Worm (Caenorhabditis elegans) whole organism, L1 larva: Measurements from ENCODE around the gene C45B2.3.

Experiments used
- C16A3.4 ChIP-seq: fragments of 150-350 bp; optimal IDR thresholded peaks from 2 replicates; lab custom pipeline; 2014; ENCODE audit warnings: missing biosample characterization, missing genetic modification characterization
- F16B12.6 ChIP-seq: fragments of 150-350 bp; optimal IDR thresholded peaks from 2 replicates; lab custom pipeline; 2014; ENCODE audit warnings: missing biosample characterization, missing genetic modification characterization
- Y116A8C.19 ChIP-seq: sonication (generic microtip); optimal IDR thresholded peaks from 2 replicates; lab custom pipeline; 2016; ENCODE audit warnings: missing compliant biosample characterization, missing genetic modification characterization, borderline replicate concordance
- alr-1 ChIP-seq: fragments of 200-800 bp; sonication (Bioruptor generic); optimal IDR thresholded peaks from 2 replicates; lab custom pipeline; 2018; ENCODE audit warnings: borderline replicate concordance, mild to moderate bottlenecking, missing genetic modification characterization, missing compliant biosample characterization
- aly-2 ChIP-seq: fragments of 150-350 bp; optimal IDR thresholded peaks from 2 replicates; lab custom pipeline; 2014; ENCODE audit warnings: missing biosample characterization, missing genetic modification characterization
- blmp-1 ChIP-seq: fragments of 150-350 bp; optimal IDR thresholded peaks from 2 replicates; lab custom pipeline; 2014; ENCODE audit warnings: missing biosample characterization, missing genetic modification characterization
- ceh-63 ChIP-seq: fragments of 200-800 bp; sonication (Bioruptor generic); optimal IDR thresholded peaks from 2 replicates; lab custom pipeline; 2018; ENCODE audit warnings: mild to moderate bottlenecking, missing genetic modification characterization, missing compliant biosample characterization
- ceh-88 ChIP-seq: fragments of 200-800 bp; sonication (Bioruptor generic); IDR thresholded peaks from 2 replicates; pipeline ENCODE4 v1.3.6; 2022; ENCODE audit warnings: missing genetic modification characterization, missing compliant biosample characterization
- ces-1 ChIP-seq: fragments of 150-350 bp; optimal IDR thresholded peaks from 2 replicates; lab custom pipeline; 2014; ENCODE audit warnings: missing biosample characterization, missing genetic modification reagents, missing genetic modification characterization
- egl-13 ChIP-seq: sonication (generic microtip); optimal IDR thresholded peaks from 2 replicates; lab custom pipeline; 2016; ENCODE audit warnings: missing genotype, missing genetic modification reagents, missing genetic modification characterization, missing compliant biosample characterization
- elt-2 ChIP-seq: sonication (generic microtip); optimal IDR thresholded peaks from 2 replicates; lab custom pipeline; 2016; ENCODE audit warnings: missing genetic modification characterization, mild to moderate bottlenecking, inconsistent platforms, missing compliant biosample characterization, missing genetic modification reagents
- elt-3 ChIP-seq, 6 experiments: fragments of 150-350 bp in 1 of 6; sonication (generic microtip); optimal IDR thresholded peaks; 2 replicates each; lab custom pipeline; 2017 to 2018; ENCODE audit warnings: missing biosample characterization in 6 of 6, missing genetic modification characterization in 6 of 6, inconsistent platforms in 1 of 6
- fkh-10 ChIP-seq: sonication (generic microtip); optimal IDR thresholded peaks from 2 replicates; lab custom pipeline; 2017; ENCODE audit warnings: missing biosample characterization, missing genetic modification reagents, missing genetic modification characterization
- fkh-4 ChIP-seq: sonication (generic microtip); optimal IDR thresholded peaks from 2 replicates; lab custom pipeline; 2016; ENCODE audit warnings: missing compliant biosample characterization, missing genetic modification characterization, borderline replicate concordance
- fkh-8 ChIP-seq: sonication (generic microtip); optimal IDR thresholded peaks from 2 replicates; lab custom pipeline; 2016; ENCODE audit warnings: mild to moderate bottlenecking, missing genetic modification characterization, missing compliant biosample characterization
- grh-1 ChIP-seq: fragments of 200-800 bp; sonication (Bioruptor generic); IDR thresholded peaks from 2 replicates; pipeline ENCODE4 v1.3.6; 2022; ENCODE audit warnings: missing genetic modification reagents, missing genetic modification characterization, missing compliant biosample characterization
- hpl-2 ChIP-seq: fragments of 150-350 bp; optimal IDR thresholded peaks from 2 replicates; lab custom pipeline; 2014; ENCODE audit warnings: missing biosample characterization, missing genetic modification reagents, missing genetic modification characterization
- irx-1 ChIP-seq: sonication (generic microtip); optimal IDR thresholded peaks from 2 replicates; lab custom pipeline; 2016; ENCODE audit warnings: missing genetic modification characterization, missing compliant biosample characterization
- isw-1 ChIP-seq: fragments of 200-800 bp; sonication (Bioruptor generic); IDR thresholded peaks from 2 replicates; pipeline ENCODE4 v1.3.6; 2022; ENCODE audit warnings: missing genetic modification characterization, missing compliant biosample characterization
- jun-1 ChIP-seq: fragments of 150-350 bp; optimal IDR thresholded peaks from 2 replicates; lab custom pipeline; 2014; ENCODE audit warnings: missing biosample characterization, missing genetic modification reagents, missing genetic modification characterization
- lin-13 ChIP-seq: fragments of 150-350 bp; optimal IDR thresholded peaks from 2 replicates; lab custom pipeline; 2014; ENCODE audit warnings: missing biosample characterization, missing genetic modification reagents, missing genetic modification characterization
- lin-14 ChIP-seq: fragments of 200-800 bp; sonication (Bioruptor generic); optimal IDR thresholded peaks from 2 replicates; lab custom pipeline; 2018; ENCODE audit warnings: mild to moderate bottlenecking, missing genetic modification characterization, moderate library complexity, missing compliant biosample characterization
- lin-39 ChIP-seq: fragments of 150-350 bp; optimal IDR thresholded peaks from 2 replicates; lab custom pipeline; 2014; ENCODE audit warnings: missing biosample characterization, missing genetic modification reagents, missing genetic modification characterization
- lsy-2 ChIP-seq, 2 experiments: fragments of 150-350 bp; optimal IDR thresholded peaks; 2 replicates each; lab custom pipeline; 2014; ENCODE audit warnings: missing biosample characterization in 2 of 2, missing genetic modification characterization in 2 of 2
- mab-9 ChIP-seq: fragments of 200-800 bp; sonication (Bioruptor generic); IDR thresholded peaks from 2 replicates; pipeline ENCODE4 v1.3.6; 2022; ENCODE audit warnings: missing genetic modification reagents, missing genetic modification characterization, missing compliant biosample characterization
- mef-2 ChIP-seq: fragments of 150-350 bp; optimal IDR thresholded peaks from 2 replicates; lab custom pipeline; 2014; ENCODE audit warnings: missing biosample characterization, missing genetic modification characterization
- nhr-12 ChIP-seq: sonication (generic microtip); optimal IDR thresholded peaks from 2 replicates; lab custom pipeline; 2017; ENCODE audit warnings: missing biosample characterization, missing genetic modification characterization
- nhr-47 ChIP-seq: sonication (generic microtip); optimal IDR thresholded peaks from 2 replicates; lab custom pipeline; 2016; ENCODE audit warnings: mild to moderate bottlenecking, missing genetic modification characterization, moderate library complexity, missing compliant biosample characterization
- nhr-71 ChIP-seq: sonication (generic microtip); optimal IDR thresholded peaks from 2 replicates; lab custom pipeline; 2016; ENCODE audit warnings: mild to moderate bottlenecking, missing genetic modification characterization, moderate library complexity, missing compliant biosample characterization
- nhr-77 ChIP-seq: fragments of 150-350 bp; optimal IDR thresholded peaks from 2 replicates; lab custom pipeline; 2014; ENCODE audit warnings: missing biosample characterization, missing genetic modification characterization
- nhr-84 ChIP-seq: sonication (generic microtip); optimal IDR thresholded peaks from 2 replicates; lab custom pipeline; 2017; ENCODE audit warnings: missing biosample characterization, missing genetic modification characterization
- nhr-90 ChIP-seq: sonication (generic microtip); optimal IDR thresholded peaks from 2 replicates; lab custom pipeline; 2016; ENCODE audit warnings: mild to moderate bottlenecking, missing genetic modification characterization, missing compliant biosample characterization; ENCODE audit not compliant: poor library complexity
- rnt-1 ChIP-seq: sonication (generic microtip); optimal IDR thresholded peaks from 2 replicates; lab custom pipeline; 2016; ENCODE audit warnings: mild to moderate bottlenecking, missing genetic modification characterization, moderate library complexity, missing compliant biosample characterization
- skn-1 ChIP-seq: fragments of 150-350 bp; optimal IDR thresholded peaks from 2 replicates; lab custom pipeline; 2014; ENCODE audit warnings: missing biosample characterization, missing genetic modification characterization
- snu-23 ChIP-seq: sonication (generic microtip); optimal IDR thresholded peaks from 2 replicates; lab custom pipeline; 2016; ENCODE audit warnings: missing genetic modification characterization, missing compliant biosample characterization
- sox-4 ChIP-seq: sonication (generic microtip); optimal IDR thresholded peaks from 2 replicates; lab custom pipeline; 2016; ENCODE audit warnings: missing genetic modification characterization, missing compliant biosample characterization
- sptf-1 ChIP-seq: fragments of 150-350 bp; optimal IDR thresholded peaks from 2 replicates; lab custom pipeline; 2014; ENCODE audit warnings: missing biosample characterization, missing genetic modification characterization
- sup-37 ChIP-seq: fragments of 200-800 bp; sonication (Bioruptor generic); optimal IDR thresholded peaks from 2 replicates; lab custom pipeline; 2018; ENCODE audit warnings: mild to moderate bottlenecking, missing genetic modification characterization, missing compliant biosample characterization
- tbx-2 ChIP-seq: sonication (generic microtip); optimal IDR thresholded peaks from 2 replicates; lab custom pipeline; 2016; ENCODE audit warnings: missing genetic modification characterization, missing compliant biosample characterization
- unc-130 ChIP-seq: fragments of 150-350 bp; optimal IDR thresholded peaks from 2 replicates; lab custom pipeline; 2017; ENCODE audit warnings: missing biosample characterization, missing genetic modification characterization, inconsistent platforms
- unc-62 ChIP-seq: fragments of 150-350 bp; optimal IDR thresholded peaks from 2 replicates; lab custom pipeline; 2014; ENCODE audit warnings: missing biosample characterization, missing genetic modification reagents, missing genetic modification characterization
- unc-86 ChIP-seq: sonication (generic microtip); optimal IDR thresholded peaks from 2 replicates; lab custom pipeline; 2016; ENCODE audit warnings: missing genetic modification characterization, missing compliant biosample characterization
- unc-98 ChIP-seq: fragments of 200-800 bp; sonication (Bioruptor generic); IDR thresholded peaks from 2 replicates; pipeline ENCODE4 v1.3.6; 2022; ENCODE audit warnings: missing genetic modification characterization, missing compliant biosample characterization
- vab-15 ChIP-seq: sonication (generic microtip); optimal IDR thresholded peaks from 2 replicates; lab custom pipeline; 2017; ENCODE audit warnings: missing genotype, mild to moderate bottlenecking, missing genetic modification characterization, missing compliant biosample characterization
- xbp-1 ChIP-seq: sonication (generic microtip); optimal IDR thresholded peaks from 2 replicates; lab custom pipeline; 2016; ENCODE audit warnings: missing genetic modification characterization, missing compliant biosample characterization
- zag-1 ChIP-seq: fragments of 150-350 bp; optimal IDR thresholded peaks from 2 replicates; lab custom pipeline; 2014; ENCODE audit warnings: missing biosample characterization, missing genetic modification characterization
- ztf-11 ChIP-seq, 2 experiments: sonication (generic microtip); optimal IDR thresholded peaks; 2 replicates each; lab custom pipeline; 2016 to 2017; ENCODE audit warnings: missing genetic modification characterization in 2 of 2, missing biosample characterization in 1 of 2, missing compliant biosample characterization in 1 of 2
- ztf-4 ChIP-seq: fragments of 150-350 bp; optimal IDR thresholded peaks from 2 replicates; lab custom pipeline; 2014; ENCODE audit warnings: missing biosample characterization, missing genetic modification characterization

The C45B2.3 gene

DNA sequence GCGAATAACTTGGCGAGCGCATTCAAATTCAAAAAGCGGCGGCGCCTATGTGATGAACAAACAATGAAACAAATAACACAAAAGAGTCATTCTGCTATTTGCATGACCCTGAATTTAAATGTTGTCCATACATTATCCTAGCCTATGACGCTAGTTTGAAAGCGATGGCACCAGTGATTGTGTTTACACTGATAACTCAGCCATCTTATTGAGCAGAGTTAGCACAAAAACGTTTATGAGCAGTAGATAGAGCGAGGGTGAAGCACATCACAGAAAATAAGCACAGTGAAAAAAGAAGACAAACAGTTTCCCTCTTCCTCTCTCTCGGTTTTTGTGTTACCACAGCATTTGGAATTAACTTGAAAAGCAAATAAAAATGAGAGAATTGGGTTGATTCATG lies 39.5 kb upstream of the C45B2.3 start:
- TF ChIP-seq unc-62 (GFP tag; lab: Kevin White, UChicago) (no peak), sup-37 (no peak)
- TF ChIP-seq, all 84 proteins: peak for 0

DNA sequence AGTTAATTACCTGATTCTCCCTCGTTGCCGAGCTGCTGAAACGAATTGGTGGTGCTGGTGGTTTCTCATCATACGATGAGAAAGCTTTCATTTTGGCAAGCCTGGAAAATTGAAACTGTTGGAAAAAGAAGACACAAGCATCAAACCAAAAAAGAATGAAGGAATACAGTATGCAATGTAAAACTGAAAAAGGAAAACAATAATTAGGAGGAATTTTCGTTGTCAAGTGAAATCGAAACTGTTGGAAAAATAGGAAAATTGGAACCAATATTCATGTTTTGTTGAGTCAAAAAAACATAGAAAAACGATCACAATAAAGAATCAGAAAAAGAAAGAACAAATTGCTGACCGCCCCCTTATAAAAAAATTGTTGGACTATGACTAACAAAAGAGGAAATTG lies 34.3 kb upstream of the C45B2.3 start, which contains the start of gene pak-1:
Gene pak-1, minus strand, starts transcription at position 101 of the 400 bp plus-strand sequence.
- TF ChIP-seq aly-2 (no peak), skn-1 (tag; lab: Kevin White, UChicago) (no peak), lsy-2 (tag; optimal IDR thresholded peaks at IDR 0.05; lab: Kevin White, UChicago) (no peak), nhr-77 (tag; lab: Kevin White, UChicago) (no peak), jun-1 (tag; lab: Kevin White, UChicago) (no peak), unc-130 (tag; lab: Kevin White, UChicago) (no peak), grh-1 (GFP tag; lab: Robert Waterston, UW) (no peak), xbp-1 (tag; lab: Kevin White, UChicago) (no peak), hpl-2 (GFP tag; lab: Kevin White, UChicago) (no peak), zag-1 (tag; lab: Kevin White, UChicago) (no peak), unc-86 (tag; lab: Kevin White, UChicago) (no peak)
- TF ChIP-seq, all 84 proteins: peak for 0

DNA sequence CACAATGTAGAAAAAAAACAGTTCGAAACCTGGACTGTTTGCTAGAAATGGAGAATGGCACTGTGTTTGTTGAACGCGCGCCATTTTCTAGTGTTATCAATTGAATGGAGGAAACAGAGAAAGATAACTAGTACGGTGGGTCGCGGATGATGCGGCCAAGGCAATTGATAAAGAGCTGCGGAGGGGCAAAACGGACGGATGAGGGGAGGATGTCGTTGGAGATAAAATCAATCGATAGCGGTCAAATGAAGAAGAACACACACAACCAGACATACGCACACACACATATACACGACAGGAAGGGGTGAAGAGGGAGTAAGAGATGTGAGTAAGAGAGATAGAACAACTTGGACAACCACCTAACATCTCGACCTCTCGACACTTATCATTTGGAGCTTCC lies 32.7 kb upstream of the C45B2.3 start:
- TF ChIP-seq lsy-2 (tag; optimal IDR thresholded peaks at IDR 0.05; lab: Kevin White, UChicago) (peak in 1 of 2 experiments; percentile 6), lin-13 (GFP tag; lab: Kevin White, UChicago) (no peak), nhr-71 (tag; lab: Kevin White, UChicago) (peak; percentile 28), unc-62 (GFP tag; lab: Kevin White, UChicago) (no peak), unc-98 (GFP tag; lab: Robert Waterston, UW) (no peak), nhr-84 (no peak), sox-4 (tag; lab: Kevin White, UChicago) (no peak), egl-13 (no peak), ztf-11 (tag; optimal IDR thresholded peaks at IDR 0.05; lab: Kevin White, UChicago) (no peak), rnt-1 (tag; lab: Kevin White, UChicago) (peak; percentile 9), snu-23 (GFP tag; lab: Kevin White, UChicago) (peak; percentile 16), C16A3.4 (no peak), fkh-4 (tag; lab: Kevin White, UChicago) (no peak), F16B12.6 (tag; lab: Kevin White, UChicago) (no peak), mef-2 (tag; lab: Kevin White, UChicago) (no peak), Y116A8C.19 (tag; lab: Kevin White, UChicago) (no peak), ceh-88 (GFP tag; lab: Robert Waterston, UW) (no peak), irx-1 (tag; lab: Kevin White, UChicago) (no peak), xbp-1 (tag; lab: Kevin White, UChicago) (peak; percentile 6), nhr-47 (no peak), sptf-1 (no peak), blmp-1 (tag; lab: Kevin White, UChicago) (peak; percentile 46), fkh-8 (tag; lab: Kevin White, UChicago) (no peak), isw-1 (GFP tag; lab: Robert Waterston, UW) (no peak), lin-39 (tag; lab: Kevin White, UChicago) (no peak), nhr-12 (tag; lab: Kevin White, UChicago) (no peak), hpl-2 (GFP tag; lab: Kevin White, UChicago) (no peak), fkh-10 (GFP tag; lab: Kevin White, UChicago) (no peak), aly-2 (no peak), mab-9 (GFP tag; lab: Robert Waterston, UW) (no peak), lin-14 (GFP tag; lab: Kevin White, UChicago) (peak; percentile 75), ceh-63 (GFP tag; lab: Kevin White, UChicago) (no peak), ztf-4 (tag; lab: Kevin White, UChicago) (no peak), unc-86 (tag; lab: Kevin White, UChicago) (no peak), ces-1 (GFP tag; lab: Kevin White, UChicago) (no peak), elt-3 (tag; optimal IDR thresholded peaks at IDR 0.05; lab: Kevin White, UChicago) (peak in 2 of 6 experiments; percentile 41 to 43), vab-15 (tag; lab: Kevin White, UChicago) (no peak), tbx-2 (peak; percentile 5), jun-1 (tag; lab: Kevin White, UChicago) (no peak), alr-1 (tag; lab: Kevin White, UChicago) (no peak), nhr-90 (peak; percentile 25), elt-2 (tag; lab: Kevin White, UChicago) (peak; percentile 22)
